Worm (Caenorhabditis elegans): ENCODE measurements around the gene F07A11.1.
"Not testable (repeated sequence)": the region's sequence is repeated elsewhere in the genome, so short reads cannot be mapped to it uniquely, and the experiment has no call there.

F07A11.1 gene

DNA sequence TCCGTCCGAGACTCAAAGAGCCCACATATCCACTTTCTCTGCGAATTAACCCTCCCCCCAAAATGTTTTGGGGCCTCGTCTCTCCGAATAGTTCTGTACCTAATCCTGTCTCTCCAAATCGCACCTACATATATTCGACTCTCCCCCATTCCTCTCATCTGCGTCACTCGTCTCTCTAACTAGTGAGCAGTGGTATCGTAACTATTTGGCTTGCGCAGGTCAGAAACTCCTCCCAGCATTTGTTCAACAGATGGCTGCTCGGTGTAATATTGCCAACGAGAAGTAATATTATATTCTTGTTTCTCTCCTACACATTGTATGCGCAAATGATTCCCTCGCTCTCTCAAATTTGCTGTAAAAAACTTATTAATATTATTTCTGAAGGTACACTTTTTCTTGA is 36.3 kb downstream of the F07A11.1 start, which contains the start of gene F54D5.24:
TSS of gene F54D5.24 (plus strand) at position 316 of the 400 bp plus-strand sequence.
- no peak for TF ChIP-seq W03F9.2 (tag; optimal IDR thresholded peaks at IDR 0.05)
- TF ChIP-seq dao-5 (tag; optimal IDR thresholded peaks at IDR 0.05) = no peak
- no peak for TF ChIP-seq him-1 (tag; optimal IDR thresholded peaks at IDR 0.05)

DNA sequence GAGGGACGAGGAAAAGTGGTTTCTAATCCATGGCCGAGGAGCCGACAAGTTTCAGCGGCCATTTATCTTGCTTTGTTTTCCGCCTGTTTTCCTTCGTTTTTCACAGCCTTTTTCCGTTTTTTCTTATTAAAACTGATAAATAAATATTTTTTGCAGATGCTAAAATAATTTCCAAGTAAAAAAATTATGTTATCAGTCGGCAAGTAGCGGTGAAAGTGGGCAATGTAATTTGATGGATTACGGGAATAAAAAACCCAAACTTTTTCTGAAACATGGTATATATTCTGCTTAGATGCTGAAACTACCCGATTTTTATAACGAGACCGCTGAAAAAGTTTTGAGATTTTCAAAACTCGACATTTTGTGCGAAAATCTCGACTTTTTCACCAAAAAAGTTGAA is 39.9 kb downstream of the F07A11.1 start, which contains the start of gene dhgd-1:
TSS of gene dhgd-1 (minus strand) at position 101 of the 400 bp plus-strand sequence.
- TF ChIP-seq W03F9.2, him-1, dao-5 (tag; optimal IDR thresholded peaks at IDR 0.05): not testable (repeated sequence)

DNA sequence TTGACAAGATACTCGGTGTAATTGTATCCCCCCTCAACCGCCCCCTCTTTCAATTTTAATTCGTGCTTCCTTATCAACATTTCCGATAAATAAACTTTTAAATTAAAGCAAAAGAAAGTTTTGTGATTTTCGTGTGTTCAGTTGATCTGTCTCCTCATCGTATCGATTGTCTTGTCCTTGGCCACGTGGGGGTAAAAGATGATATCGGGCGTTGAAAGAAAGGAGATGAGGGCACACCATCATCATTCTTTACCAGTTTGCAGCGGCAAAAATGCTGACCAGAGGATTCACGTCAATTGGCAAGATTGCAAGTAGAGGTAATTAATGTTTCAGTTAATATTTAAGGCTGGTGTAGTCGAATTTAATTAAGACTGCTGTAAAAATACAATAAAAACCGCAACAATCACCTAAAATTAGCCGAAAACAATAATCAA is 44.7 kb downstream of the F07A11.1 start, which contains the start of gene F54D5.7:
TSS of gene F54D5.7 (plus strand) at position 264 of the 434 bp plus-strand sequence.
- peak; percentile 30 for TF ChIP-seq W03F9.2 (tag; optimal IDR thresholded peaks at IDR 0.05)
- TF ChIP-seq dao-5 (tag; optimal IDR thresholded peaks at IDR 0.05) = no peak

DNA sequence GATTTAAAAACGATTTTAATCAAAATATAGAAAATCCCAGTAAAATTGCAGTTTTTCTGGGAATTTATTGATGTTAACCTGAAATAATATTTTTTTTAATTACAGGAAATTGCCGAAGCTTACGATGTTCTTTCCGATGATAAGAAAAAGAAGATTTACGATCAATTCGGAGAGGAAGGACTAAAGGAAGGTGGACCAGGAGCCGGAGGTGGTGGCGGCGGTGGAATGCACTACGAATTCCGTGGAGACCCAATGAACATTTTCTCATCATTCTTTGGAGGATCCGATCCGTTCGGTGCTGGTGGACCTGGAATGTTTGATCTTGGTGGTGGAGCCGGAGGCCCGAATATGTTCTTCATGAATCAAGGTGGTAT is 46.0 kb downstream of the F07A11.1 start:
- TF ChIP-seq him-1 (tag; optimal IDR thresholded peaks at IDR 0.05) = no peak

DNA sequence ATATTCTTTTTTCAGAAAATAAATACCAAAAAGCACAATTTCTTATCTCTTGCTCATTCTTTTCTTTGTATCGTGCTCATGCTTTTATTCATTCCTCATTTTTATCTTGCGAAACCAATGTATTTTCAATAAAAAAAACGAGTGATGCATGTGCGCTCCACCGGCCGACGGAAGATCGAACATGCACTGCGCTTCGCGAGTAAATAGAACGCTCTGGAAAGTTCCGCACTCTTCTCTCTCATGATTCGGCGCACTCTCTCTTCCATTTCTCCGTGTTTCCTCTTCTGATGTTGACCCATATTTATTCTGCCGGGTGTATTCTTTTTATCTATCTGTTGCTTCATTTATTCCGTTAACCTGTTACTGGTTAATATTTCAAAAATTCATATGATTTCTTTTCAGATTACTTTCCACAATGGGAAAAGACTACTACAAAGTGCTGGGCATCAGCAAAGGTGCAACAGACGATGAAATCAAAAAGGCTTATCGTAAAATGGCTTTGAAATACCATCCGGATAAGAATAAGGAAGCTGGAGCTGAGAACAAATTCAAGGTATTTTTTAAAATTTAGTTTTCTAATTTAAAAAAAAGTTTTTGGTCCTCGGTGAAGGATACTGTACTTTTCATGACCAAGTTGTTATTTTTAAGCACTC is 46.5 kb downstream of the F07A11.1 start, which contains the start of gene dnj-13:
TSS of gene dnj-13 (plus strand) at position 403 of the 653 bp plus-strand sequence.
- TF ChIP-seq him-1 (tag; optimal IDR thresholded peaks at IDR 0.05) = peak; percentile 73
- peak; percentile 83 for TF ChIP-seq W03F9.2 (tag; optimal IDR thresholded peaks at IDR 0.05)
- TF ChIP-seq dao-5 (tag; optimal IDR thresholded peaks at IDR 0.05) = peak; percentile 36

DNA sequence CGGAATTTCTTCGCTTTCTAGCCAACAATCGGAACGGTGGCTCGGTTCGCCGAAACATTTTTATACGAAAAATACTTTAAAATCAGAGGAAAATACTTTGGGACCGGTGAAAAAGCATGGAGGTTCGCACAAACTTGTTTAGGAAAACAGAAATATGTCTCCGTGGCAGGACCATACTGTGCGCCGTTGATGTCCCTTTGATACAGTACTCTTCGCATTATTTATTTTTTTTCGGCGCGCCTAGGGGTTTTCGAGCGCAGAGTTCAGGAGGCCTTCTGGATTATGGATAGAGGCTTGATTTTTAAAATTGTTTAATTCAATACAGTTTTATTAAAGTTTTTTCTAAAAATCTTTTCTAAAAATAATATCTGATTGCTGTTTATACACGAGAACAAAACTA is 47.2 kb downstream of the F07A11.1 start, which contains the start of gene F54D5.9:
TSS of gene F54D5.9 (minus strand) at position 115 of the 400 bp plus-strand sequence.
- TF ChIP-seq W03F9.2 (tag; optimal IDR thresholded peaks at IDR 0.05) = no peak
- no peak for TF ChIP-seq dao-5 (tag; optimal IDR thresholded peaks at IDR 0.05)
- TF ChIP-seq him-1 (tag; optimal IDR thresholded peaks at IDR 0.05) = no peak

DNA sequence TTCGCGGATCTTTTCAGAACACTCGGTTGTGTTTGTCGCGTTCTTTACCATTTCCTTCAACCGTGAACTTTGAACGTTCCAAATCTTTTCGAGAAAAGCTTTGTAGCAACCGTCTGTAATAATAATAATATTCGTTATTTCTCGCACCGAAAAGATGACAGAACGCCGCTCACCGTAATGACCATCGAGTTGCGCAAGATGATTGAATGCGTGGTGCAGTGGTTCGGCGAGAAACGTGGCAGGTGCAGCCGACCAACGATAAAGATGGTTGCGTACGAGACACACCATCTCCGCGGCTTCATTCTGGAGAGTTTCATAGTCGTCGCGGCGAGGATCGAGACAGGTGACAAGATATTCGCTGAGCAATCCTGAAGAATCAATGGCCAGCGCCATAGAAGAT is 49.0 kb downstream of the F07A11.1 start:
- TF ChIP-seq dao-5 (tag; optimal IDR thresholded peaks at IDR 0.05) (no peak), him-1 (tag; optimal IDR thresholded peaks at IDR 0.05) (no peak), W03F9.2 (tag; optimal IDR thresholded peaks at IDR 0.05) (no peak)

DNA sequence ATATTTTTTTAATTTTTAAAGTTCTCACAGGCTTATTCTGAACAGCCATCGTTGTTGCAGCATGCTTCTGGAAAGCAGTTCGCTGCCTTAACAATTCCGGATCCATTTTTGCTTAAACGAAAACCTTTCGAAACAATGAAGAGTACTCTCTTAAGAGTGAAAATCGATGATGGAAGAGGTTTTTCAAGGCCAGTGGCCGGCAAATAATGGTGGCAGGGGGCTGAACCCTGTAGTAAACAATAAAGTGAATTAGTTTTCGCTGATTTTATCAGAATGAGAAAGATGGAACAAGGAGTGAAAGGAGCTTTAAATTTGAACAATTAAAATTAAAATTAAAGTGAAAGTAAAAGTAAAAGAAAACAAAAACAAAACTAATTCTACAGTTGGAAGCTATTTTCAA is 49.5 kb downstream of the F07A11.1 start, which contains the start of gene gtf-2E2:
TSS of gene gtf-2E2 (minus strand) at position 111 of the 400 bp plus-strand sequence.
- no peak for TF ChIP-seq him-1 (tag; optimal IDR thresholded peaks at IDR 0.05)
- TF ChIP-seq dao-5 (tag; optimal IDR thresholded peaks at IDR 0.05) = no peak
- TF ChIP-seq W03F9.2 (tag; optimal IDR thresholded peaks at IDR 0.05) = no peak

DNA sequence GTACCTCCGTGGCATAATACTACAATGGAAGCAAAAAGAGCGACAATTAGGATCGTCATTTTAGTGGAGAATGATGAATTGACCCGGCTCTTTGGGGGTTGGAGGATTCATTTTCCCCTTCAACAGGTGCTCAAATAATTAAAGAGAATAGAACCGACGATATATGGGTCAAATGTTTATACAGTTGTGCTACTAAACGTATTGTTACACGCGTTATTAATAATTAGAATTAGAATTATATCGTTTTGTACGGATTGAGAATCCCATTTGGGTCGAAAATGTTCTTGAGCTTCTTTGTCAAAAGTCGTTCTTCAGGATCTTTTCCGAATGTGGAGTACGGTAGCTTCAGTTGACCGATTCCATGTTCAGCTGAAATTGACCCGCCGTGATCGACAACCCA is 53.2 kb downstream of the F07A11.1 start, which contains the start of gene Y62F5A.9:
TSS of gene Y62F5A.9 (minus strand) at position 101 of the 400 bp plus-strand sequence.
- TF ChIP-seq dao-5 (tag; optimal IDR thresholded peaks at IDR 0.05) (no peak), him-1 (tag; optimal IDR thresholded peaks at IDR 0.05) (no peak), W03F9.2 (tag; optimal IDR thresholded peaks at IDR 0.05) (no peak)
